Fruit fly (Drosophila melanogaster) whole organism, embryonic: ENCODE results near the gene Lcp65Ad.

Experiments
- Ada2b ChIP-seq: fragments of 200-800 bp; sonication (Bioruptor generic); IDR thresholded peaks from 2 replicates; pipeline ENCODE4 v1.3.6; 2022; ENCODE audit warnings: missing biosample characterization, missing genetic modification characterization
- Antp ChIP-seq: fragments of 200-800 bp; sonication (Bioruptor generic); optimal IDR thresholded peaks from 3 replicates; lab custom pipeline; 2016; ENCODE audit warnings: missing biosample characterization, missing genetic modification characterization
- Bteb2 ChIP-seq: fragments of 200-800 bp; sonication (Bioruptor generic); optimal IDR thresholded peaks from 2 replicates; lab custom pipeline; 2016; ENCODE audit warnings: missing biosample characterization, missing genetic modification characterization
- CG1024 ChIP-seq: fragments of 200-800 bp; sonication (Bioruptor generic); IDR thresholded peaks from 2 replicates; pipeline ENCODE4 v1.3.6; 2022; ENCODE audit warnings: missing biosample characterization, missing genetic modification characterization
- CG10274 ChIP-seq: fragments of 200-800 bp; sonication (Bioruptor generic); optimal IDR thresholded peaks from 3 replicates; lab custom pipeline; 2017; ENCODE audit warnings: missing biosample characterization, mild to moderate bottlenecking, missing genetic modification characterization
- CG10543 ChIP-seq: fragments of 200-800 bp; sonication (Bioruptor generic); optimal IDR thresholded peaks from 3 replicates; lab custom pipeline; 2017; ENCODE audit warnings: missing biosample characterization, mild to moderate bottlenecking, missing genetic modification characterization, moderate library complexity
- CG10959 ChIP-seq: fragments of 200-800 bp; sonication (Bioruptor generic); IDR thresholded peaks from 2 replicates; pipeline ENCODE4 v1.3.6; 2022; ENCODE audit warnings: missing biosample characterization, missing genetic modification characterization
- CG11456 ChIP-seq: fragments of 200-800 bp; sonication (Bioruptor generic); IDR thresholded peaks from 3 replicates; pipeline ENCODE4 v1.3.6; 2022; ENCODE audit warnings: missing biosample characterization, missing genetic modification characterization
- CG11560 ChIP-seq: fragments of 200-800 bp; sonication (Bioruptor generic); IDR thresholded peaks from 3 replicates; pipeline ENCODE4 v1.3.6; 2022; ENCODE audit warnings: missing biosample characterization, missing genetic modification characterization
- CG1233 ChIP-seq: fragments of 200-800 bp; sonication (Bioruptor generic); optimal IDR thresholded peaks from 4 replicates; lab custom pipeline; 2018; ENCODE audit warnings: missing biosample characterization, mild to moderate bottlenecking, missing genetic modification characterization
- CG15479 ChIP-seq: fragments of 200-800 bp; sonication (Bioruptor generic); optimal IDR thresholded peaks from 3 replicates; lab custom pipeline; 2019; ENCODE audit warnings: missing biosample characterization, mild to moderate bottlenecking, missing genetic modification characterization, moderate library complexity
- CG15514 ChIP-seq: fragments of 200-800 bp; sonication (Bioruptor generic); optimal IDR thresholded peaks from 3 replicates; lab custom pipeline; 2017; ENCODE audit warnings: missing biosample characterization, missing genetic modification characterization, mild to moderate bottlenecking, moderate library complexity, missing genetic modification reagents
- CG1647 ChIP-seq: fragments of 200-800 bp; sonication (Bioruptor generic); optimal IDR thresholded peaks from 3 replicates; lab custom pipeline; 2016; ENCODE audit warnings: missing biosample characterization, missing genetic modification characterization
- CG16815 ChIP-seq: fragments of 200-800 bp; sonication (Bioruptor generic); optimal IDR thresholded peaks from 3 replicates; lab custom pipeline; 2017; ENCODE audit warnings: missing biosample characterization, mild to moderate bottlenecking, missing genetic modification characterization
- CG17186 ChIP-seq: fragments of 200-800 bp; sonication (Bioruptor generic); optimal IDR thresholded peaks from 3 replicates; lab custom pipeline; 2017; ENCODE audit warnings: missing biosample characterization, missing genetic modification reagents, missing genetic modification characterization
- CG17912 ChIP-seq: fragments of 200-800 bp; sonication (Bioruptor generic); optimal IDR thresholded peaks from 2 replicates; lab custom pipeline; 2018; ENCODE audit warnings: missing biosample characterization, mild to moderate bottlenecking, missing genetic modification characterization
- CG2202 ChIP-seq: fragments of 200-800 bp; sonication (Bioruptor generic); optimal IDR thresholded peaks from 2 replicates; lab custom pipeline; 2018; ENCODE audit warnings: missing biosample characterization, mild to moderate bottlenecking, missing genetic modification characterization
- CG32772 ChIP-seq: fragments of 200-800 bp; sonication (Bioruptor generic); IDR thresholded peaks from 2 replicates; pipeline ENCODE4 v1.3.6; 2022; ENCODE audit warnings: missing biosample characterization, missing genetic modification characterization
- CG3847 ChIP-seq: fragments of 200-800 bp; sonication (Bioruptor generic); IDR thresholded peaks from 2 replicates; pipeline ENCODE4 v1.3.6; 2022; ENCODE audit warnings: missing biosample characterization, missing genetic modification characterization
- CG4820 ChIP-seq: fragments of 200-800 bp; sonication (Bioruptor generic); optimal IDR thresholded peaks from 3 replicates; lab custom pipeline; 2016; ENCODE audit warnings: missing biosample characterization, missing genetic modification characterization
- CG6683 ChIP-seq: fragments of 200-800 bp; sonication (Bioruptor generic); optimal IDR thresholded peaks from 2 replicates; lab custom pipeline; 2017; ENCODE audit warnings: missing biosample characterization, mild to moderate bottlenecking, missing genetic modification characterization, missing genetic modification reagents
- CG7928 ChIP-seq: fragments of 200-800 bp; sonication (Bioruptor generic); optimal IDR thresholded peaks from 2 replicates; lab custom pipeline; 2017; ENCODE audit warnings: missing biosample characterization, mild to moderate bottlenecking, missing genetic modification characterization
- CG8089 ChIP-seq: fragments of 200-800 bp; sonication (Bioruptor generic); optimal IDR thresholded peaks from 3 replicates; lab custom pipeline; 2016; ENCODE audit warnings: missing biosample characterization, missing genetic modification characterization
- CG8944 ChIP-seq: fragments of 200-800 bp; sonication (Bioruptor generic); optimal IDR thresholded peaks from 3 replicates; lab custom pipeline; 2016; ENCODE audit warnings: missing biosample characterization, missing genetic modification characterization
- CG9797 ChIP-seq: fragments of 200-800 bp; sonication (Bioruptor generic); optimal IDR thresholded peaks from 3 replicates; lab custom pipeline; 2018; ENCODE audit warnings: missing biosample characterization, mild to moderate bottlenecking, missing genetic modification characterization
- CHES-1-like ChIP-seq: fragments of 200-800 bp; sonication (Bioruptor generic); optimal IDR thresholded peaks from 2 replicates; lab custom pipeline; 2016; ENCODE audit warnings: missing biosample characterization, missing genetic modification characterization
- CTCF ChIP-seq: fragments of 200-800 bp; sonication (Bioruptor generic); optimal IDR thresholded peaks from 2 replicates; lab custom pipeline; 2017; ENCODE audit warnings: missing biosample characterization, mild to moderate bottlenecking, missing genetic modification characterization, moderate library complexity
- Chrac-16 ChIP-seq: fragments of 200-800 bp; sonication (Bioruptor generic); optimal IDR thresholded peaks from 3 replicates; lab custom pipeline; 2016; ENCODE audit warnings: missing biosample characterization, missing genetic modification characterization
- Dfd ChIP-seq, 2 experiments: fragments of >200 bp; optimal IDR thresholded peaks; 2 replicates each; lab custom pipeline; 2017; ENCODE audit warnings: missing biosample characterization in 2 of 2, missing genetic modification characterization in 2 of 2
- Dip2 ChIP-seq: fragments of 200-800 bp; sonication (Bioruptor generic); IDR thresholded peaks from 2 replicates; pipeline ENCODE4 v1.3.6; 2022; ENCODE audit warnings: missing biosample characterization, missing genetic modification characterization
- Dip3 ChIP-seq: fragments of 200-800 bp; sonication (Bioruptor generic); optimal IDR thresholded peaks from 3 replicates; lab custom pipeline; 2016; ENCODE audit warnings: missing biosample characterization, missing genetic modification characterization
- Ets65A ChIP-seq: fragments of 200-800 bp; sonication (Bioruptor generic); peaks from one replicate; lab custom pipeline; 2016; ENCODE audit warnings: missing biosample characterization, missing genetic modification characterization
- Kr ChIP-seq: fragments of 200-800 bp; sonication (Bioruptor generic); optimal IDR thresholded peaks from 2 replicates; lab custom pipeline; 2017; ENCODE audit warnings: missing biosample characterization, mild to moderate bottlenecking, missing genetic modification characterization
- Myb ChIP-seq: fragments of 200-800 bp; sonication (Bioruptor generic); optimal IDR thresholded peaks from 2 replicates; lab custom pipeline; 2016; ENCODE audit warnings: missing biosample characterization, missing genetic modification characterization
- Nf-YC ChIP-seq: fragments of 200-800 bp; optimal IDR thresholded peaks from 3 replicates; lab custom pipeline; 2019; ENCODE audit warnings: missing biosample characterization, mild to moderate bottlenecking, missing genetic modification characterization, moderate library complexity
- PHDP ChIP-seq: fragments of 200-800 bp; sonication (Bioruptor generic); optimal IDR thresholded peaks from 3 replicates; lab custom pipeline; 2018; ENCODE audit warnings: missing biosample characterization, mild to moderate bottlenecking, missing genetic modification characterization, moderate library complexity
- Rfx ChIP-seq: fragments of 200-800 bp; sonication (Bioruptor generic); IDR thresholded peaks from 2 replicates; pipeline ENCODE4 v1.3.6; 2022; ENCODE audit warnings: missing biosample characterization, missing genetic modification characterization
- ac ChIP-seq: fragments of 200-800 bp; sonication (Bioruptor generic); optimal IDR thresholded peaks from 3 replicates; lab custom pipeline; 2017; ENCODE audit warnings: missing biosample characterization, mild to moderate bottlenecking, missing genetic modification characterization
- crc ChIP-seq: fragments of 200-800 bp; sonication (Bioruptor generic); optimal IDR thresholded peaks from 2 replicates; lab custom pipeline; 2016; ENCODE audit warnings: missing biosample characterization, missing genetic modification characterization
- dmrt11E ChIP-seq: fragments of 200-800 bp; sonication (Bioruptor generic); optimal IDR thresholded peaks from 3 replicates; lab custom pipeline; 2018; ENCODE audit warnings: missing biosample characterization, mild to moderate bottlenecking, missing genetic modification characterization, moderate library complexity
- eve ChIP-seq, 2 experiments: fragments of >200 bp; optimal IDR thresholded peaks; 2 replicates each; lab custom pipeline; 2017; ENCODE audit warnings: missing biosample characterization in 2 of 2, missing genetic modification characterization in 2 of 2
- her ChIP-seq: fragments of 200-800 bp; sonication (Bioruptor generic); optimal IDR thresholded peaks from 2 replicates; lab custom pipeline; 2016; ENCODE audit warnings: missing biosample characterization, missing genetic modification characterization
- hkb ChIP-seq, 2 experiments: fragments of 200-800 bp in 1 of 2; fragments of >200 bp in 1 of 2; sonication (Bioruptor generic) in 1 of 2; IDR thresholded peaks in 1 of 2; optimal IDR thresholded peaks in 1 of 2; 2 replicates each; pipeline versions ENCODE4 v1.3.6 to Lab custom; 2017 to 2022; ENCODE audit warnings: missing biosample characterization in 1 of 2, missing genetic modification characterization in 1 of 2
- jumu ChIP-seq: fragments of 200-800 bp; sonication (Bioruptor generic); optimal IDR thresholded peaks from 3 replicates; lab custom pipeline; 2016; ENCODE audit warnings: missing biosample characterization, missing genetic modification characterization
- mirr ChIP-seq: fragments of 200-800 bp; sonication (Bioruptor generic); optimal IDR thresholded peaks from 3 replicates; lab custom pipeline; 2018; ENCODE audit warnings: missing biosample characterization, mild to moderate bottlenecking, missing genetic modification characterization
- nerfin-1 ChIP-seq: fragments of 200-800 bp; sonication (Bioruptor generic); optimal IDR thresholded peaks from 3 replicates; lab custom pipeline; 2019; ENCODE audit warnings: missing biosample characterization, mild to moderate bottlenecking, missing genetic modification characterization, moderate library complexity
- pfk ChIP-seq: fragments of 200-800 bp; sonication (Bioruptor generic); optimal IDR thresholded peaks from 2 replicates; lab custom pipeline; 2018; ENCODE audit warnings: missing biosample characterization, mild to moderate bottlenecking, missing genetic modification characterization, moderate library complexity
- pzg ChIP-seq: fragments of 200-800 bp; sonication (Bioruptor generic); optimal IDR thresholded peaks from 3 replicates; lab custom pipeline; 2018; ENCODE audit warnings: missing biosample characterization, mild to moderate bottlenecking, missing genetic modification characterization, moderate library complexity
- shn ChIP-seq: fragments of 200-800 bp; sonication (Bioruptor generic); optimal IDR thresholded peaks from 3 replicates; lab custom pipeline; 2016; ENCODE audit warnings: missing biosample characterization, missing genetic modification characterization
- slbo ChIP-seq: fragments of 200-800 bp; sonication (Bioruptor generic); IDR thresholded peaks from 2 replicates; pipeline ENCODE4 v1.3.6; 2022; ENCODE audit warnings: missing biosample characterization, missing genetic modification characterization
- slou ChIP-seq: fragments of 200-800 bp; sonication (Bioruptor generic); optimal IDR thresholded peaks from 3 replicates; lab custom pipeline; 2016; ENCODE audit warnings: missing biosample characterization, missing genetic modification characterization
- wdn ChIP-seq: fragments of 200-800 bp; sonication (Bioruptor generic); IDR thresholded peaks from 2 replicates; pipeline ENCODE4 v1.3.6; 2022; ENCODE audit warnings: missing biosample characterization, missing genetic modification characterization

Lcp65Ad gene

DNA sequence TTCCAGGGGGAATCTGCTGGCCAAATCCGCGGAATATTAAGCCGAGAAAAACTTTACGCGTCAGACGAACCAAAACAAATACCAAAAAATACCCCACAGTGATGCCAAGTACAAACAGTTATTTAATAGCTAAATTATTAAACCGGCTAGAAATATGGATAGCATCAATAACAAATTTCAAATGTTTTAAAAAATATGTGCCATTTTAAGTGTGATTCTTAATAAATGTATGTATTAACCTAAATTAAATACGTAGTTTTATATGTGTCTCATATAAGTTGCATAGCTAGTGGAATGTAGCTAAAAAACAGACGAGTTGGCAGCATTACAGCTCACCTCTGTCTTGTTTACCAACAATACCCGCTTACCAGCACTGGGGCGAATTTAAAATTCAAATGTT is 38.6 kb downstream of the Lcp65Ad start, which contains the start of gene CG10274 (continued):
- TF ChIP-seq crc (GFP tag; lab: Kevin White, UChicago): peak; percentile 44
- peak; percentile 78 for TF ChIP-seq CG3847 (GFP tag; lab: Robert Waterston, UW)
- TF ChIP-seq CG11456 (GFP tag; lab: Robert Waterston, UW): no peak; the same call in 2 of the 3 replicates
- TF ChIP-seq Ets65A (GFP tag; lab: Kevin White, UChicago): peak; percentile 98
- peak; percentile 60 for TF ChIP-seq Ada2b
- peak; percentile 77 for TF ChIP-seq dmrt11E (tag; lab: Kevin White, UChicago)
- TF ChIP-seq CG17912: no peak
- TF ChIP-seq Rfx (GFP tag; lab: Robert Waterston, UW): peak; percentile 86
- TF ChIP-seq PHDP (tag; lab: Kevin White, UChicago): peak; percentile 78
- TF ChIP-seq ac (GFP tag; lab: Kevin White, UChicago): no peak
- no peak for TF ChIP-seq CG15514 (GFP tag; lab: Kevin White, UChicago)
- TF ChIP-seq CG32772 (GFP tag; lab: Robert Waterston, UW): peak; percentile 52; the same call in 1 of the 2 replicates
- TF ChIP-seq Bteb2 (GFP tag; lab: Kevin White, UChicago): peak; percentile 75
- TF ChIP-seq Kr (GFP tag; lab: Kevin White, UChicago): no peak
- peak; percentile 40; the same call in 1 of the 2 replicates for TF ChIP-seq wdn
- TF ChIP-seq mirr (GFP tag; lab: Kevin White, UChicago): no peak
- TF ChIP-seq CG7928 (GFP tag; lab: Kevin White, UChicago): peak; percentile 18
- TF ChIP-seq CG9797 (GFP tag; lab: Kevin White, UChicago): peak; percentile 24
- peak; percentile 78 for TF ChIP-seq Dip3 (GFP tag; lab: Kevin White, UChicago)
- peak; percentile 63 for TF ChIP-seq CG8944 (GFP tag; lab: Kevin White, UChicago)
- peak; percentile 67 for TF ChIP-seq CG1647 (GFP tag; lab: Kevin White, UChicago)
- no peak for TF ChIP-seq CTCF
- TF ChIP-seq Myb (GFP tag; lab: Kevin White, UChicago): peak; percentile 72
- TF ChIP-seq Nf-YC (tag; lab: Kevin White, UChicago): no peak
- TF ChIP-seq hkb (optimal IDR thresholded peaks at IDR 0.05; lab: Kevin White, UChicago): no peak
- peak; percentile 37; the same call in 1 of the 2 replicates for TF ChIP-seq hkb (GFP tag; IDR thresholded peaks at IDR 0.05; lab: Robert Waterston, UW)
- TF ChIP-seq slou (GFP tag; lab: Kevin White, UChicago): peak; percentile 76
- no peak for TF ChIP-seq CG15479 (GFP tag; lab: Kevin White, UChicago)
- TF ChIP-seq pfk (GFP tag; lab: Kevin White, UChicago): no peak
- peak; percentile 78 for TF ChIP-seq CG4820
- 0 out of 2 replicates have a peak, but pooled peaks have one; percentile 24 for TF ChIP-seq CG10959
- TF ChIP-seq Dip2 (GFP tag; lab: Robert Waterston, UW): no peak
- TF ChIP-seq CG8089: peak; percentile 36
- TF ChIP-seq jumu: peak; percentile 64
- TF ChIP-seq nerfin-1: peak; percentile 81
- TF ChIP-seq her: peak; percentile 13
- peak; percentile 84 for TF ChIP-seq slbo (GFP tag; lab: Robert Waterston, UW)
- TF ChIP-seq CG1233 (GFP tag; lab: Kevin White, UChicago): peak; percentile 65
- TF ChIP-seq CG6683 (GFP tag; lab: Kevin White, UChicago): peak; percentile 39
- TF ChIP-seq shn (GFP tag; lab: Kevin White, UChicago): peak; percentile 70
- TF ChIP-seq Chrac-16 (GFP tag; lab: Kevin White, UChicago): peak; percentile 85
- peak; percentile 57 for TF ChIP-seq CG2202
- peak; percentile 79 for TF ChIP-seq CHES-1-like
- TF ChIP-seq CG1024 (GFP tag; lab: Robert Waterston, UW): 0 out of 2 replicates have a peak, but pooled peaks have one; percentile 26
- TF ChIP-seq Dfd (GFP tag; optimal IDR thresholded peaks at IDR 0.05; lab: Kevin White, UChicago): no peak
- TF ChIP-seq Antp (GFP tag; lab: Kevin White, UChicago): peak; percentile 51
- TF ChIP-seq CG16815 (GFP tag; lab: Kevin White, UChicago): peak; percentile 72
- TF ChIP-seq CG17186 (GFP tag; lab: Kevin White, UChicago): peak; percentile 66
- TF ChIP-seq CG10543 (GFP tag; lab: Kevin White, UChicago): peak; percentile 72
- TF ChIP-seq CG11560 (tag; lab: Robert Waterston, UW): 0 out of 3 replicates have a peak, but pooled peaks have one; percentile 23
- peak; percentile 56 for TF ChIP-seq CG10274 (GFP tag; lab: Kevin White, UChicago)
- no peak for TF ChIP-seq eve (GFP tag; optimal IDR thresholded peaks at IDR 0.05; lab: Kevin White, UChicago)
- TF ChIP-seq pzg (GFP tag; lab: Kevin White, UChicago): peak; percentile 65
